Fruit fly (Drosophila melanogaster) whole organism, prepupa: ENCODE measurements around the gene ND-20.

ENCODE experiments used
- CG11762 ChIP-seq: fragments of 200-800 bp; sonication (Bioruptor generic); optimal IDR thresholded peaks from 3 replicates; lab custom pipeline; 2016; ENCODE audit warnings: missing biosample characterization, missing genetic modification characterization; ENCODE audit not compliant: insufficient read depth
- CG31627 ChIP-seq: fragments of 200-800 bp; sonication (Bioruptor generic); optimal IDR thresholded peaks from 3 replicates; lab custom pipeline; 2016; ENCODE audit warnings: missing biosample characterization, missing genetic modification characterization
- CG34406 ChIP-seq: fragments of 200-800 bp; sonication (Bioruptor generic); optimal IDR thresholded peaks from 3 replicates; lab custom pipeline; 2016; ENCODE audit warnings: missing biosample characterization, missing genetic modification characterization
- CG3919 ChIP-seq: fragments of 200-800 bp; sonication (Bioruptor generic); optimal IDR thresholded peaks from 3 replicates; lab custom pipeline; 2016; ENCODE audit warnings: missing biosample characterization, missing genetic modification characterization
- CG6854 ChIP-seq: fragments of 200-800 bp; sonication (Bioruptor generic); optimal IDR thresholded peaks from 2 replicates; lab custom pipeline; 2017; ENCODE audit warnings: missing biosample characterization, mild to moderate bottlenecking, missing genetic modification characterization
- Gug ChIP-seq: fragments of 200-800 bp; sonication (Bioruptor generic); IDR thresholded peaks from 2 replicates; pipeline ENCODE4 v1.3.6; 2022; ENCODE audit warnings: missing biosample characterization, missing genetic modification characterization
- Lpt ChIP-seq: fragments of 200-800 bp; sonication (Bioruptor generic); optimal IDR thresholded peaks from 3 replicates; lab custom pipeline; 2016; ENCODE audit warnings: missing biosample characterization, missing genetic modification characterization
- Met ChIP-seq: fragments of 200-800 bp; sonication (Bioruptor generic); optimal IDR thresholded peaks from 3 replicates; lab custom pipeline; 2016; ENCODE audit warnings: missing biosample characterization, missing genetic modification characterization
- OdsH ChIP-seq: fragments of 200-800 bp; sonication (Bioruptor generic); optimal IDR thresholded peaks from 3 replicates; lab custom pipeline; 2016; ENCODE audit warnings: missing biosample characterization, missing genetic modification characterization
- eg ChIP-seq: fragments of 200-800 bp; sonication (Bioruptor generic); IDR thresholded peaks from 3 replicates; pipeline ENCODE4 v1.3.6; 2022; ENCODE audit warnings: missing biosample characterization, missing genetic modification characterization
- fd59A ChIP-seq: fragments of 200-800 bp; sonication (Bioruptor generic); optimal IDR thresholded peaks from 2 replicates; lab custom pipeline; 2017; ENCODE audit warnings: missing biosample characterization, mild to moderate bottlenecking, missing genetic modification characterization, missing genetic modification reagents
- lz ChIP-seq: fragments of 200-800 bp; sonication (Bioruptor generic); optimal IDR thresholded peaks from 3 replicates; lab custom pipeline; 2016; ENCODE audit warnings: missing biosample characterization, missing genetic modification characterization

DNA sequence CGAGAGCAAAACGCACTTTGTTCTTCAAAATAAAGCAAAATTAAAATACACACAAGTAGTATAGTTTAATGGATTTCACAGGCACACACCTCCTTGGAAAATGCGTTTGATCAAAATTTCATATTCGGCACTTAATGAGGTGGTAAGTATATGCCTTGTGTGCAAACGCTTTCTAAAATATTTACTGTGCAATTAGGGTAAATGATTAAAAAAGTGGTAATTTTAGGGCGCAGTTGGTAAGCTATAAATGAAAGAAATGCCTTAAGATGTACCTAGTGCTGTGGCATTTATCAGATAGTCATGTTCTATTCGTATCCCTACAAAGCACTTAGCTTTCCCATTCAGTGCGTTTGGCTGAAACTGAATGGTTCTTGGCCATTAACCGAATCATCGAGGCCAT, 12.5 kb downstream of the ND-20 start, which contains the start of gene Or13a:
- no peak for TF ChIP-seq OdsH
- TF ChIP-seq eg (GFP tag; lab: Robert Waterston, UW), result no peak
- TF ChIP-seq CG3919, result no peak
- no peak for TF ChIP-seq fd59A (GFP tag; lab: Kevin White, UChicago)
- TF ChIP-seq CG34406 (GFP tag; lab: Kevin White, UChicago), result no peak
- no peak for TF ChIP-seq CG11762
- no peak for TF ChIP-seq Met (GFP tag; lab: Kevin White, UChicago)
- TF ChIP-seq CG31627, result no peak
- no peak for TF ChIP-seq lz (GFP tag; lab: Kevin White, UChicago)
- TF ChIP-seq Gug (GFP tag; lab: Robert Waterston, UW), result no peak
- no peak for TF ChIP-seq CG6854
- no peak for TF ChIP-seq Lpt (GFP tag; lab: Kevin White, UChicago)
